Fruit fly (Drosophila melanogaster): ENCODE measurements around the gene Sec5.
A peak's percentile ranks its signal among the peaks of the same experiment; 100 is the strongest.

Gene Sec5

DNA sequence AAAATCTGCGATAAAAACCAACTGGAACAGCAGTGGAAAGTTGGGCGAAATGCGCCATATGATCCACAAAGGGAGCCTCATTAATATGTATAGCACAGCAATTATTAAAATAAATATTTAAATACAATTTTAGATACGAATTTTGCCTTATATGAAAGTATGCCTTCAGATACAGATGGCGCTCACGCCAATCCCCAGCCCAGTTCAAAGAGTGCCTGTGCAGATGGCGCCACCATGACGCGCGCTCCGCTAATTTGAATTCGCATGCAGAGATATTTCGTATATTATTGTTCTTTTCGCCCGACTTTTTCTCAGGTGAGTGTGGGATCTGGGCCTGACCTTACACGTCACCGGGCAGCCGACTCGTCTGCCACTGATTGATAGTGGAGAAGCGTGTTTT is 15.1 kb downstream of the Sec5 start, which contains the start of gene Pgant4:
Gene Pgant4 (plus strand): TSS at position 362 of the 400 bp plus-strand sequence.
- TF ChIP-seq CG3919 (GFP tag; optimal IDR thresholded peaks at IDR 0.05), result no peak
- TF ChIP-seq ss (GFP tag; optimal IDR thresholded peaks at IDR 0.05), result no peak
- TF ChIP-seq CG31627 (GFP tag; optimal IDR thresholded peaks at IDR 0.05), result peak; percentile 58
- no peak for TF ChIP-seq svp (GFP tag)
- TF ChIP-seq Eip93F (GFP tag; optimal IDR thresholded peaks at IDR 0.05), result no peak
- no peak for TF ChIP-seq CG6276 (GFP tag; optimal IDR thresholded peaks at IDR 0.05)
- TF ChIP-seq Eip75B (GFP tag; optimal IDR thresholded peaks at IDR 0.05), result no peak
- TF ChIP-seq Hr4 (GFP tag; optimal IDR thresholded peaks at IDR 0.05), result no peak
- TF ChIP-seq CG10631 (GFP tag; optimal IDR thresholded peaks at IDR 0.05), result no peak
- peak; percentile 57 for TF ChIP-seq esn (GFP tag; optimal IDR thresholded peaks at IDR 0.05)
- TF ChIP-seq CG6163 (GFP tag; IDR thresholded peaks at IDR 0.05), result no peak
- TF ChIP-seq lz (GFP tag; optimal IDR thresholded peaks at IDR 0.05), result peak; percentile 60
- TF ChIP-seq pdm3 (GFP tag; optimal IDR thresholded peaks at IDR 0.05), result no peak
- TF ChIP-seq CG34406 (GFP tag; optimal IDR thresholded peaks at IDR 0.05), result no peak
- TF ChIP-seq eg (GFP tag; IDR thresholded peaks at IDR 0.05), result no peak
- TF ChIP-seq Ets96B (tag; optimal IDR thresholded peaks at IDR 0.05), result no peak
- TF ChIP-seq OdsH (GFP tag; optimal IDR thresholded peaks at IDR 0.05), result no peak
- TF ChIP-seq acj6 (GFP tag; optimal IDR thresholded peaks at IDR 0.05), result no peak
- TF ChIP-seq CG6854 (GFP tag; optimal IDR thresholded peaks at IDR 0.05), result no peak
- TF ChIP-seq net (GFP tag; optimal IDR thresholded peaks at IDR 0.05), result no peak
- TF ChIP-seq Hr39 (GFP tag; optimal IDR thresholded peaks at IDR 0.05), result peak; percentile 41
- TF ChIP-seq CG3032 (tag; optimal IDR thresholded peaks at IDR 0.05), result peak; percentile 2
- TF ChIP-seq CG10669 (GFP tag; optimal IDR thresholded peaks at IDR 0.05), result no peak
- peak; percentile 63 for TF ChIP-seq cyc (GFP tag; optimal IDR thresholded peaks at IDR 0.05)
- no peak for TF ChIP-seq CG6808 (GFP tag; optimal IDR thresholded peaks at IDR 0.05)
- no peak for TF ChIP-seq CG8632 (GFP tag; optimal IDR thresholded peaks at IDR 0.05)
- TF ChIP-seq dsx (GFP tag; optimal IDR thresholded peaks at IDR 0.05; ENCODE audit: poor library complexity, severe bottlenecking), result no peak
- TF ChIP-seq salr (GFP tag; optimal IDR thresholded peaks at IDR 0.05), result peak in 1 of 2 experiments; percentile 2
- TF ChIP-seq CG11762 (GFP tag; optimal IDR thresholded peaks at IDR 0.05; ENCODE audit: insufficient read depth), result no peak
- TF ChIP-seq Gug (GFP tag; IDR thresholded peaks at IDR 0.05), result no peak
- no peak for TF ChIP-seq CG9139 (GFP tag; optimal IDR thresholded peaks at IDR 0.05)
- no peak for TF ChIP-seq CG4318 (GFP tag; optimal IDR thresholded peaks at IDR 0.05)
- no peak for TF ChIP-seq CG7368 (GFP tag; optimal IDR thresholded peaks at IDR 0.05)
- peak; percentile 15 for TF ChIP-seq topi (GFP tag; optimal IDR thresholded peaks at IDR 0.05)
- TF ChIP-seq Eip78C (GFP tag), result no peak
- no peak for TF ChIP-seq CG15336 (GFP tag; IDR thresholded peaks at IDR 0.05)
- peak; percentile 13 for TF ChIP-seq CG6792 (GFP tag; optimal IDR thresholded peaks at IDR 0.05)
- no peak for TF ChIP-seq Smox (GFP tag; optimal IDR thresholded peaks at IDR 0.05)
- TF ChIP-seq vri (GFP tag; optimal IDR thresholded peaks at IDR 0.05), result no peak
- no peak for TF ChIP-seq Blimp-1 (GFP tag; optimal IDR thresholded peaks at IDR 0.05)
- no peak for TF ChIP-seq CG11902 (GFP tag; optimal IDR thresholded peaks at IDR 0.05)

DNA sequence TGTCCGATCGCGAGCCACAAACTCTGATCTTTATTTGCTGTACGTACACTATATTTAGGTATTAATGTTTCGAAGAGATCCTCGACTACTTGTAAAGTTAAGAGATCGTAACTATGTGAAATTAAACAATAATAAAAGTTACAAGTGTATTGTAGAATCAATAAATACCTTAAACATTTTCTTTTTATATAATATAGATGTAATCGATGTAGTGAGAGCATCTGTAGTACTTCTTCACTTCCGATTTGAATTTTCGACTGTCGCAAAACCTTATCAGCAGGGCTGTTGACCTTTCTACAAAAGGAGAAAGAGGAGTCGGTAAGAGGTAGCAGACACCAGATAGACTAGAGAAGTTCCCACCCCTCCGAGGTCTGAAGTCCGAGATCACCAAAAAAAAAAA is 18.1 kb downstream of the Sec5 start:
- TF ChIP-seq fd85E (GFP tag; optimal IDR thresholded peaks at IDR 0.05) (no peak), esn (GFP tag; optimal IDR thresholded peaks at IDR 0.05) (peak; percentile 56), CG7368 (GFP tag; optimal IDR thresholded peaks at IDR 0.05) (no peak), Ets21C (GFP tag; optimal IDR thresholded peaks at IDR 0.05) (no peak), Hr39 (GFP tag; optimal IDR thresholded peaks at IDR 0.05) (peak; percentile 5), Ets96B (tag; optimal IDR thresholded peaks at IDR 0.05) (peak; percentile 21), CG11294 (GFP tag; IDR thresholded peaks at IDR 0.05) (no peak), acj6 (GFP tag; optimal IDR thresholded peaks at IDR 0.05) (peak; percentile 2), Hr38 (GFP tag; optimal IDR thresholded peaks at IDR 0.05) (no peak), CG8119 (GFP tag; IDR thresholded peaks at IDR 0.05) (no peak), Hr4 (GFP tag; optimal IDR thresholded peaks at IDR 0.05) (no peak), topi (GFP tag; optimal IDR thresholded peaks at IDR 0.05) (peak; percentile 27), lz (GFP tag; optimal IDR thresholded peaks at IDR 0.05) (peak; percentile 28), Smox (GFP tag; optimal IDR thresholded peaks at IDR 0.05) (no peak), CG3032 (tag; optimal IDR thresholded peaks at IDR 0.05) (peak; percentile 17), CG6276 (GFP tag; optimal IDR thresholded peaks at IDR 0.05) (no peak), CG3919 (GFP tag; optimal IDR thresholded peaks at IDR 0.05) (no peak), CG10669 (GFP tag; optimal IDR thresholded peaks at IDR 0.05) (peak; percentile 2), ss (GFP tag; optimal IDR thresholded peaks at IDR 0.05) (no peak), svp (GFP tag) (peak; percentile 99), eg (GFP tag; IDR thresholded peaks at IDR 0.05) (no peak), pdm3 (GFP tag; optimal IDR thresholded peaks at IDR 0.05) (no peak), fkh (GFP tag; optimal IDR thresholded peaks at IDR 0.05) (no peak), Gug (GFP tag; IDR thresholded peaks at IDR 0.05) (no peak), dsx (GFP tag; optimal IDR thresholded peaks at IDR 0.05; ENCODE audit: poor library complexity, severe bottlenecking) (no peak), spab (GFP tag; optimal IDR thresholded peaks at IDR 0.05) (no peak), Eip78C (GFP tag) (peak; percentile 81), cyc (GFP tag; optimal IDR thresholded peaks at IDR 0.05) (peak; percentile 15), Met (GFP tag; optimal IDR thresholded peaks at IDR 0.05) (no peak), CG31627 (GFP tag; optimal IDR thresholded peaks at IDR 0.05) (peak; percentile 18)
